Fruit fly (Drosophila melanogaster): ENCODE measurements around the gene scf.

scf gene

dm6 chr3L:1302234-1302949 is 3.9 kb downstream of the scf start, which contains the start of the genes Rac1 and Acat2 (continued):
- TF ChIP-seq CG8290 (GFP tag; optimal IDR thresholded peaks at IDR 0.05) (peak; percentile 9), CG8290 (tag; optimal IDR thresholded peaks at IDR 0.05) (no peak), Usf (GFP tag; optimal IDR thresholded peaks at IDR 0.05) (no peak), CG16863 (GFP tag; optimal IDR thresholded peaks at IDR 0.05) (no peak), hth (optimal IDR thresholded peaks at IDR 0.05) (no peak), ranshi (GFP tag; IDR thresholded peaks at IDR 0.05) (no peak), ato (GFP tag; IDR thresholded peaks at IDR 0.05; ENCODE audit: partially characterized antibody) (no peak), gcm (GFP tag; optimal IDR thresholded peaks at IDR 0.05) (no peak), CkIIα-i1 (GFP tag; IDR thresholded peaks at IDR 0.05) (no peak), CG7271 (tag; optimal IDR thresholded peaks at IDR 0.05) (no peak), HLH3B (GFP tag; IDR thresholded peaks at IDR 0.05) (no peak), tio (GFP tag; optimal IDR thresholded peaks at IDR 0.05) (no peak), CG9876 (GFP tag; optimal IDR thresholded peaks at IDR 0.05) (no peak), CG9215 (GFP tag; IDR thresholded peaks at IDR 0.05) (no peak), kay (GFP tag; optimal IDR thresholded peaks at IDR 0.05) (no peak), ssp (GFP tag; IDR thresholded peaks at IDR 0.05) (peak; percentile 93), CG17361 (GFP tag; IDR thresholded peaks at IDR 0.05) (peak; percentile 57; the same call in 2 of the 3 replicates), CG10366 (GFP tag; IDR thresholded peaks at IDR 0.05) (no peak), CG4617 (GFP tag; optimal IDR thresholded peaks at IDR 0.05; ENCODE audit: borderline replicate concordance) (peak; percentile 78), wdn (GFP tag; IDR thresholded peaks at IDR 0.05) (no peak), CG6272 (GFP tag; IDR thresholded peaks at IDR 0.05) (no peak), CG43689 (GFP tag; IDR thresholded peaks at IDR 0.05) (no peak), Myb (GFP tag; optimal IDR thresholded peaks at IDR 0.05) (peak; percentile 47), Antp (GFP tag; optimal IDR thresholded peaks at IDR 0.05) (no peak), grn (GFP tag; optimal IDR thresholded peaks at IDR 0.05) (peak; percentile 97), C15 (GFP tag; IDR thresholded peaks at IDR 0.05) (no peak), Ada2b (GFP tag; IDR thresholded peaks at IDR 0.05) (no peak), pfk (GFP tag; optimal IDR thresholded peaks at IDR 0.05) (no peak), CoRest (tag; optimal IDR thresholded peaks at IDR 0.05) (peak; percentile 65), mam (GFP tag; optimal IDR thresholded peaks at IDR 0.05) (no peak), abd-A (tag; optimal IDR thresholded peaks at IDR 0.05) (no peak), HmgZ (tag; optimal IDR thresholded peaks at IDR 0.05) (peak; percentile 17), CG18476 (GFP tag; optimal IDR thresholded peaks at IDR 0.05) (no peak), slou (GFP tag; optimal IDR thresholded peaks at IDR 0.05) (no peak), row (GFP tag; IDR thresholded peaks at IDR 0.05) (peak; percentile 58), CG6683 (GFP tag; optimal IDR thresholded peaks at IDR 0.05) (no peak), Dll (GFP tag; IDR thresholded peaks at IDR 0.05; ENCODE audit: partially characterized antibody) (no peak), ken (GFP tag; IDR thresholded peaks at IDR 0.05) (no peak), gem (tag; optimal IDR thresholded peaks at IDR 0.05) (no peak), dmrt11E (tag; optimal IDR thresholded peaks at IDR 0.05) (peak; percentile 15), CG31365 (tag; optimal IDR thresholded peaks at IDR 0.05) (no peak), Pdp1 (GFP tag; optimal IDR thresholded peaks at IDR 0.05) (peak in 1 of 2 experiments; percentile 35), chinmo (GFP tag; IDR thresholded peaks at IDR 0.05; ENCODE audit: partially characterized antibody) (no peak), CG9727 (GFP tag; optimal IDR thresholded peaks at IDR 0.05) (peak; percentile 28), CG2678 (tag; optimal IDR thresholded peaks at IDR 0.05) (no peak), YL-1 (GFP tag; optimal IDR thresholded peaks at IDR 0.05) (peak; percentile 90), Dp (GFP tag; optimal IDR thresholded peaks at IDR 0.05) (peak; percentile 76), Dip3 (GFP tag; optimal IDR thresholded peaks at IDR 0.05) (peak; percentile 11), MBD-R2 (GFP tag; IDR thresholded peaks at IDR 0.05) (peak; percentile 63), Nf-YC (tag; optimal IDR thresholded peaks at IDR 0.05) (peak; percentile 43), pho (GFP tag; optimal IDR thresholded peaks at IDR 0.05) (no peak)
